Worm (Caenorhabditis elegans) whole organism, L1 larva: ENCODE data around the gene ZK1240.3.

Experiments used
- ama-1 ChIP-seq: fragments of 150-350 bp; optimal IDR thresholded peaks from 2 replicates; lab custom pipeline; 2014
- ceh-8 ChIP-seq: fragments of 200-800 bp; sonication (Bioruptor generic); optimal IDR thresholded peaks from 2 replicates; lab custom pipeline; 2018; ENCODE audit warnings: mild to moderate bottlenecking, missing genetic modification characterization, moderate library complexity, missing compliant biosample characterization
- ceh-82 ChIP-seq, 3 experiments: fragments of 150-350 bp in 1 of 3; sonication (generic microtip) in 2 of 3; optimal IDR thresholded peaks; 2 replicates each; lab custom pipeline; 2014 to 2017; ENCODE audit warnings: missing biosample characterization in 3 of 3, missing genetic modification characterization in 3 of 3
- efl-1 ChIP-seq, 4 experiments: fragments of 150-350 bp; optimal IDR thresholded peaks in 3 of 4; peaks in 1 of 4; 1 replicate in 1 of 4; 2 replicates in 3 of 4; lab custom pipeline; 2014; ENCODE audit warnings: missing biosample characterization in 2 of 4, missing genetic modification characterization in 2 of 4, missing genetic modification reagents in 2 of 4
- lir-3 ChIP-seq: sonication (generic microtip); optimal IDR thresholded peaks from 2 replicates; lab custom pipeline; 2016; ENCODE audit warnings: mild to moderate bottlenecking, missing genetic modification characterization, moderate library complexity, missing compliant biosample characterization; ENCODE audit not compliant: poor library complexity
- pqm-1 ChIP-seq: sonication (generic microtip); optimal IDR thresholded peaks from 3 replicates; lab custom pipeline; 2017; ENCODE audit warnings: missing biosample characterization, missing genetic modification characterization
- snpc-4 ChIP-seq: fragments of 150-350 bp; optimal IDR thresholded peaks from 2 replicates; lab custom pipeline; 2014; ENCODE audit warnings: missing biosample characterization, missing genetic modification characterization
- tlp-1 ChIP-seq: fragments of 150-350 bp; optimal IDR thresholded peaks from 2 replicates; lab custom pipeline; 2014; ENCODE audit warnings: missing biosample characterization, missing genetic modification characterization

DNA sequence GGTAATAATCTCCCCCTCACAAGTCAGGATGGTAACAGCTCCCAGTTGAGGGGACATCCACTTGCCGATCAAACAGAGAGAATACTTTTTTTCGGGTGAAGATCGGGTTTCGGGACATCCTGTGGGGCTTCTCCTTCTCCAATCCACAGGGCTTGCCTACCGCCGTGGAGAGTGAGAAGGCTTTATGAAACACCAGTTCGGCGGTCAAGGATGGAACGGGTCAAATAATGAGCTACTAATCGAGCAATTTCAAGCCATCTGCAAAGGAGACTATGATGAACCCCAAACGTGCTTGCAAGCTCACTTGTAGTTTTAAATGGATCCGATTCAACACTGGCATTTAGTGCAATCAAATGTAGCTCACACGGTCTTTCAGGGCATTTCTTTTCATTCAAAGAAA, 35.4 kb upstream of the ZK1240.3 start:
- TF ChIP-seq pqm-1 (tag; lab: Kevin White, UChicago): no peak
- no peak for TF ChIP-seq tlp-1
- TF ChIP-seq ceh-82 (tag; optimal IDR thresholded peaks at IDR 0.05; lab: Kevin White, UChicago): no peak
- TF ChIP-seq lir-3 (tag; lab: Kevin White, UChicago): no peak
- TF ChIP-seq ama-1 (lab: Kevin White, UChicago): no peak
- TF ChIP-seq efl-1 (optimal IDR thresholded peaks at IDR 0.05; lab: Kevin White, UChicago): no peak
- peak in 1 of 2 experiments; percentile 57 for TF ChIP-seq efl-1 (GFP tag; optimal IDR thresholded peaks at IDR 0.05 in 1 of 2; lab: Kevin White, UChicago)
- TF ChIP-seq ceh-8: no peak
- no peak for TF ChIP-seq snpc-4 (tag; lab: Kevin White, UChicago)
